Worm (Caenorhabditis elegans) whole organism, early embryonic: ENCODE measurements around the gene cebp-1.

Source experiments
- F13C5.2 ChIP-seq: sonication (generic microtip); optimal IDR thresholded peaks from 2 replicates; lab custom pipeline; 2017; ENCODE audit warnings: mild to moderate bottlenecking, missing genetic modification characterization, inconsistent platforms, missing compliant biosample characterization
- ama-1 ChIP-seq: fragments of 150-350 bp; optimal IDR thresholded peaks from 2 replicates; lab custom pipeline; 2014
- ceh-13 ChIP-seq: fragments of 200-800 bp; sonication (Bioruptor generic); optimal IDR thresholded peaks from 2 replicates; lab custom pipeline; 2018; ENCODE audit warnings: mild to moderate bottlenecking, missing genetic modification characterization, missing compliant biosample characterization
- flt-1 ChIP-seq: fragments of 200-800 bp; sonication (Bioruptor generic); IDR thresholded peaks from 2 replicates; pipeline ENCODE4 v1.3.6; 2022; ENCODE audit warnings: missing genetic modification characterization, missing compliant biosample characterization
- hmbx-1 ChIP-seq: sonication (generic microtip); optimal IDR thresholded peaks from 2 replicates; lab custom pipeline; 2016; ENCODE audit warnings: mild to moderate bottlenecking, missing genetic modification characterization, missing compliant biosample characterization
- hnd-1 ChIP-seq: sonication (generic microtip); optimal IDR thresholded peaks from 2 replicates; lab custom pipeline; 2016; ENCODE audit warnings: missing genetic modification characterization, missing compliant biosample characterization
- scrt-1 ChIP-seq: fragments of 200-800 bp; sonication (Bioruptor generic); IDR thresholded peaks from 2 replicates; pipeline ENCODE4 v1.3.6; 2022; ENCODE audit warnings: missing genetic modification characterization, missing compliant biosample characterization
- tra-4 ChIP-seq: sonication (generic microtip); optimal IDR thresholded peaks from 2 replicates; lab custom pipeline; 2017; ENCODE audit warnings: missing genetic modification characterization, missing compliant biosample characterization

DNA sequence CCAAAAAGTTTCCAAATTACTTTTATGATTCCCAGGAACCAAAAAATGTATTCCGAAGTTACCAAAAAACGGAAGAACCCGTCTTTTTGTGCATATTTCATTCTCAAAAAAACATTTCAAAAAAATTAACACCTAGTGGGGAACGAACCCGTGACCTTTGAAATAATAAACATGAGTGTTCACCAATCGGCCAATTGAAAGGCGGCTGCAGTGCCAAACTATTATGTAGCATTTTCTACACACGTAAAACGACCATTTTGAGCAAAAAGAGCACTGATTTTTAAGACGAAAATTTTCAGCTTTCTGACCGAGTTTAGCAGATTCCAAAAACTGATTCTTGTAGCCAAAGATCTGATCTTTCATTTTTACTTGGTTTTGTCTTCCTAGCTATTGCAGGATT is 37.4 kb upstream of the cebp-1 start:
- no peak for TF ChIP-seq tra-4
- TF ChIP-seq ama-1 (lab: Kevin White, UChicago), result no peak
- TF ChIP-seq F13C5.2, result no peak
- no peak for TF ChIP-seq scrt-1 (GFP tag; lab: Robert Waterston, UW)
- TF ChIP-seq ceh-13 (GFP tag; lab: Kevin White, UChicago), result no peak
- no peak for TF ChIP-seq hmbx-1 (tag; lab: Kevin White, UChicago)
- no peak for TF ChIP-seq hnd-1 (tag; lab: Kevin White, UChicago)
- TF ChIP-seq flt-1 (GFP tag; lab: Robert Waterston, UW), result no peak
